Worm (Caenorhabditis elegans) whole organism, early embryonic: ENCODE measurements around the gene C32H11.3.

Experiments
- B0310.2 ChIP-seq: sonication (generic microtip); optimal IDR thresholded peaks from 2 replicates; lab custom pipeline; 2016; ENCODE audit warnings: mild to moderate bottlenecking, missing genetic modification characterization, missing compliant biosample characterization
- F13C5.2 ChIP-seq: sonication (generic microtip); optimal IDR thresholded peaks from 2 replicates; lab custom pipeline; 2017; ENCODE audit warnings: mild to moderate bottlenecking, missing genetic modification characterization, inconsistent platforms, missing compliant biosample characterization
- aly-1 ChIP-seq: sonication (generic microtip); optimal IDR thresholded peaks from 2 replicates; lab custom pipeline; 2016; ENCODE audit warnings: missing genetic modification characterization, missing compliant biosample characterization
- ama-1 ChIP-seq: fragments of 150-350 bp; optimal IDR thresholded peaks from 2 replicates; lab custom pipeline; 2014
- ceh-13 ChIP-seq: fragments of 200-800 bp; sonication (Bioruptor generic); optimal IDR thresholded peaks from 2 replicates; lab custom pipeline; 2018; ENCODE audit warnings: mild to moderate bottlenecking, missing genetic modification characterization, missing compliant biosample characterization
- ceh-36 ChIP-seq: sonication (generic microtip); optimal IDR thresholded peaks from 2 replicates; lab custom pipeline; 2016; ENCODE audit warnings: missing genetic modification characterization, inconsistent platforms, missing compliant biosample characterization
- flt-1 ChIP-seq: fragments of 200-800 bp; sonication (Bioruptor generic); IDR thresholded peaks from 2 replicates; pipeline ENCODE4 v1.3.6; 2022; ENCODE audit warnings: missing genetic modification characterization, missing compliant biosample characterization
- hmg-4 ChIP-seq: fragments of 200-800 bp; sonication (Bioruptor generic); optimal IDR thresholded peaks from 2 replicates; lab custom pipeline; 2018; ENCODE audit warnings: mild to moderate bottlenecking, missing genetic modification characterization, missing compliant biosample characterization
- hnd-1 ChIP-seq: sonication (generic microtip); optimal IDR thresholded peaks from 2 replicates; lab custom pipeline; 2016; ENCODE audit warnings: missing genetic modification characterization, missing compliant biosample characterization
- scrt-1 ChIP-seq: fragments of 200-800 bp; sonication (Bioruptor generic); IDR thresholded peaks from 2 replicates; pipeline ENCODE4 v1.3.6; 2022; ENCODE audit warnings: missing genetic modification characterization, missing compliant biosample characterization
- sea-1 ChIP-seq: fragments of 200-800 bp; sonication (Bioruptor generic); conservative IDR thresholded peaks from 2 replicates; pipeline ENCODE4 v1.3.6; 2022; ENCODE audit warnings: missing genetic modification characterization, missing compliant biosample characterization
- tbx-37 ChIP-seq: fragments of 200-800 bp; sonication (Bioruptor generic); conservative IDR thresholded peaks from 2 replicates; pipeline ENCODE4 v1.3.6; 2022; ENCODE audit warnings: missing genetic modification reagents, missing genetic modification characterization, missing compliant biosample characterization
- tra-4 ChIP-seq: sonication (generic microtip); optimal IDR thresholded peaks from 2 replicates; lab custom pipeline; 2017; ENCODE audit warnings: missing genetic modification characterization, missing compliant biosample characterization

The C32H11.3 gene

ce11 chrIV:12969141-12969540, 50.8 kb downstream of the C32H11.3 start, which contains the start of gene F55G11.2:
Gene F55G11.2, minus strand, starts transcription at chrIV:12969289.
- no peak for TF ChIP-seq sea-1 (GFP tag; lab: Robert Waterston, UW)
- no peak for TF ChIP-seq ceh-13 (GFP tag; lab: Kevin White, UChicago)
- no peak for TF ChIP-seq tbx-37 (GFP tag; lab: Robert Waterston, UW)
- no peak for TF ChIP-seq scrt-1 (GFP tag; lab: Robert Waterston, UW)
- TF ChIP-seq hnd-1 (tag; lab: Kevin White, UChicago), result no peak
- TF ChIP-seq aly-1 (tag; lab: Kevin White, UChicago), result no peak
- TF ChIP-seq B0310.2 (tag; lab: Kevin White, UChicago), result no peak
- TF ChIP-seq ama-1 (lab: Kevin White, UChicago), result no peak
- TF ChIP-seq flt-1 (GFP tag; lab: Robert Waterston, UW), result no peak
- TF ChIP-seq tra-4 (tag; lab: Kevin White, UChicago), result no peak
- TF ChIP-seq ceh-36 (tag; lab: Kevin White, UChicago), result no peak
- no peak for TF ChIP-seq F13C5.2 (tag; lab: Kevin White, UChicago)
- TF ChIP-seq hmg-4 (GFP tag; lab: Kevin White, UChicago), result no peak
